Fruit fly (Drosophila melanogaster): ENCODE results near the gene Rev1.
A peak's percentile ranks its signal among the peaks of the same experiment; 100 is the strongest.

Gene Rev1

dm6 chr3L:700160-700917 lies 46.2 kb downstream of the Rev1 start (continued):
- TF ChIP-seq CG11398 (GFP tag; optimal IDR thresholded peaks at IDR 0.05): no peak
- TF ChIP-seq Rfx (GFP tag; IDR thresholded peaks at IDR 0.05): peak; percentile 71
- no peak for TF ChIP-seq CG30431 (GFP tag; optimal IDR thresholded peaks at IDR 0.05)
- TF ChIP-seq zfh2 (GFP tag; optimal IDR thresholded peaks at IDR 0.05): no peak
- peak in 1 of 2 experiments; percentile 79 for TF ChIP-seq Hr78 (GFP tag; optimal IDR thresholded peaks at IDR 0.05)
- TF ChIP-seq HmgZ (tag; optimal IDR thresholded peaks at IDR 0.05): peak; percentile 71
- TF ChIP-seq pan (optimal IDR thresholded peaks at IDR 0.05): no peak
- TF ChIP-seq pan (GFP tag; optimal IDR thresholded peaks at IDR 0.05 in 1 of 2, IDR thresholded peaks at IDR 0.05 in 1 of 2): peak in 1 of 2 experiments; percentile 53
- no peak for TF ChIP-seq Elba2 (GFP tag; optimal IDR thresholded peaks at IDR 0.05)
- TF ChIP-seq en (GFP tag; optimal IDR thresholded peaks at IDR 0.05): peak; percentile 49
- no peak for TF ChIP-seq psq (GFP tag; optimal IDR thresholded peaks at IDR 0.05)
- peak; percentile 20 for TF ChIP-seq CG10462 (GFP tag; optimal IDR thresholded peaks at IDR 0.05)
- no peak for TF ChIP-seq CG34224 (GFP tag; IDR thresholded peaks at IDR 0.05; ENCODE audit: partially characterized antibody)
- peak; percentile 11 for TF ChIP-seq CTCF (GFP tag; optimal IDR thresholded peaks at IDR 0.05)
- TF ChIP-seq CG9932 (GFP tag; IDR thresholded peaks at IDR 0.05): peak; percentile 28; the same call in 1 of the 2 replicates
- TF ChIP-seq CG8290 (GFP tag; optimal IDR thresholded peaks at IDR 0.05): peak; percentile 87
- no peak for TF ChIP-seq CG8290 (tag; optimal IDR thresholded peaks at IDR 0.05)
- peak; percentile 43; the same call in 1 of the 2 replicates for TF ChIP-seq Awh (GFP tag; IDR thresholded peaks at IDR 0.05)
- no peak for TF ChIP-seq Aef1 (GFP tag; IDR thresholded peaks at IDR 0.05)
- no peak for TF ChIP-seq ssp (GFP tag; IDR thresholded peaks at IDR 0.05)
- no peak for TF ChIP-seq Tbp (GFP tag; optimal IDR thresholded peaks at IDR 0.05)
- no peak for TF ChIP-seq amos (GFP tag; IDR thresholded peaks at IDR 0.05; ENCODE audit: partially characterized antibody)
- TF ChIP-seq gt (GFP tag; IDR thresholded peaks at IDR 0.05): no peak
- peak; percentile 21 for TF ChIP-seq ind (GFP tag; optimal IDR thresholded peaks at IDR 0.05)
- peak; percentile 37 for TF ChIP-seq CG4707 (GFP tag; optimal IDR thresholded peaks at IDR 0.05)
- TF ChIP-seq Vsx1 (GFP tag; optimal IDR thresholded peaks at IDR 0.05): peak; percentile 55
- TF ChIP-seq onecut (GFP tag; IDR thresholded peaks at IDR 0.05): peak; percentile 50
- no peak for TF ChIP-seq Neu2 (GFP tag; optimal IDR thresholded peaks at IDR 0.05; ENCODE audit: borderline replicate concordance)
- TF ChIP-seq Blimp-1 (GFP tag; optimal IDR thresholded peaks at IDR 0.05): peak; percentile 73
- peak; percentile 45; the same call in 1 of the 2 replicates for TF ChIP-seq esg (GFP tag; conservative IDR thresholded peaks at IDR 0.05)
- TF ChIP-seq CG14965 (GFP tag; optimal IDR thresholded peaks at IDR 0.05; ENCODE audit: borderline replicate concordance): no peak
- TF ChIP-seq CG4404 (GFP tag; IDR thresholded peaks at IDR 0.05): no peak
- TF ChIP-seq vfl (GFP tag; optimal IDR thresholded peaks at IDR 0.05): peak; percentile 13
- no peak for TF ChIP-seq ac (GFP tag; optimal IDR thresholded peaks at IDR 0.05)
- TF ChIP-seq disco-r (GFP tag; optimal IDR thresholded peaks at IDR 0.05): no peak
- peak; percentile 40; the same call in 1 of the 2 replicates for TF ChIP-seq seq (GFP tag; IDR thresholded peaks at IDR 0.05)
- peak; percentile 67 for TF ChIP-seq Hand (GFP tag; optimal IDR thresholded peaks at IDR 0.05)
- no peak for TF ChIP-seq Sin3A (optimal IDR thresholded peaks at IDR 0.05)
- TF ChIP-seq CG4360 (GFP tag; IDR thresholded peaks at IDR 0.05): no peak
- 0 out of 2 replicates have a peak, but pooled peaks have one; percentile 46 for TF ChIP-seq CG6689 (GFP tag; IDR thresholded peaks at IDR 0.05)
- TF ChIP-seq bcd (GFP tag; optimal IDR thresholded peaks at IDR 0.05): peak; percentile 35
- TF ChIP-seq CG33213 (GFP tag; optimal IDR thresholded peaks at IDR 0.05): no peak
- TF ChIP-seq CG3847 (GFP tag; IDR thresholded peaks at IDR 0.05): 0 out of 2 replicates have a peak, but pooled peaks have one; percentile 13
- peak; percentile 59 for TF ChIP-seq CG10979 (tag; optimal IDR thresholded peaks at IDR 0.05)
- TF ChIP-seq CG4617 (GFP tag; optimal IDR thresholded peaks at IDR 0.05; ENCODE audit: borderline replicate concordance): no peak
- no peak for TF ChIP-seq dati (GFP tag; IDR thresholded peaks at IDR 0.05)
- TF ChIP-seq insv (GFP tag; optimal IDR thresholded peaks at IDR 0.05): no peak
- peak; percentile 41 for TF ChIP-seq B-H2 (GFP tag; optimal IDR thresholded peaks at IDR 0.05)
- peak; percentile 72 for TF ChIP-seq CG12299 (tag; optimal IDR thresholded peaks at IDR 0.05)
- peak; percentile 79 for TF ChIP-seq CG11695 (GFP tag; IDR thresholded peaks at IDR 0.05)
- TF ChIP-seq Lhr (GFP tag; optimal IDR thresholded peaks at IDR 0.05): peak; percentile 5
